Fruit fly (Drosophila melanogaster): ENCODE data around the gene CG15601.
A peak's percentile ranks its signal among the peaks of the same experiment; 100 is the strongest.

Gene CG15601

DNA sequence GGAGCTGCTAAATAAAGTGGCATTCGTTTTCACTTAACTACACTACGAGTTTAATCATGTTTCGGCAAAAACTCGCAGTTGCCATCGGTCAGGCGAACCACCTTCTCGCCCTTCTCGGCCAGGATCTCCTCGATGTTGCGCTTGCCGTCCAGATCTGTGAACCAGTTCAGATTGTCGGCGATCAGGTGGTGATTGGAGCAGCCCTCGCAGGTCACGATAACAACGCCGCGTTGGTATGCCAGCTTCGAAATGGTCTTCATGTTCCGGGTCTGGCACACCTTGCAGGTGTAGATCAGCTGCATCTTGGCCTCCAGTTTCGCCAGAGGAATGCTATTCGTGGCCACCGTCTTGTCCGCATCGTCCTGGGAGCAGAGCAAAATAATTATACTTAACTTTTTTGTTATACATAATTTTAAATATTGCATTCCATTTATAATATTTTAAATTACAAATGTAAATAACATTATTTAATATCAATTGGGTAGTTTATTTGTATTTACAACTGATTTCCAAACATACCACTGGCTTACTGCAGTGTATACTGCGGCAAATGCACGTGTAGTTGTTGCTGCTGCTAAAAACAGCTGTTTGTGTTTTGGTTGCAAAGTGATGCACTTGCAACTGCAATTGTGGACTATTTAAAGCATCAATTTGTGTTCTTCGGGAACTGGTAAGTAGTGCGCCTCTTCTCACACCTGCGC is 22.9 kb downstream of the CG15601 start:
- TF ChIP-seq noc (tag; optimal IDR thresholded peaks at IDR 0.05): no peak

DNA sequence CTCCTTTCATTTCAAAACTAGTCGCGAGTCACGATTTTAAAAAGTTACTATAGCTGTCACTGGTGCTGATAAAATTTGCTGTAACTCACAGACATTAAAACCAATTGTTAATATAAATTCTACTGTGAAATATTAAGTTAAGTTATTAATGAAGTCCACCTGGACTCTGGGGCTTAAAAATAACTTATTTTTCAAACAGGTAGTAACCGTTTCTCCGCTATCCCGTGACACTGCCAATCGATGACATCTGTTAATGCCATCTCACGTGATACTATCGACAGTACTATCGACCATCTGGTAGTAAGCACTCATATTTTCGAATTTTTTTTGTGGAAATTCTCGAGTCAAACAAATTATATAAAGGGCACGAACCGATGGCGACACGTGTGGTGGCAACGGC is 23.5 kb downstream of the CG15601 start, which contains the start of the genes CG12379 and MagR:
TSS of gene CG12379 (minus strand) at position 2 of the 400 bp plus-strand sequence.
TSS of gene MagR (plus strand) at position 276 of the 400 bp plus-strand sequence.
- TF ChIP-seq noc (tag; optimal IDR thresholded peaks at IDR 0.05): peak; percentile 76

DNA sequence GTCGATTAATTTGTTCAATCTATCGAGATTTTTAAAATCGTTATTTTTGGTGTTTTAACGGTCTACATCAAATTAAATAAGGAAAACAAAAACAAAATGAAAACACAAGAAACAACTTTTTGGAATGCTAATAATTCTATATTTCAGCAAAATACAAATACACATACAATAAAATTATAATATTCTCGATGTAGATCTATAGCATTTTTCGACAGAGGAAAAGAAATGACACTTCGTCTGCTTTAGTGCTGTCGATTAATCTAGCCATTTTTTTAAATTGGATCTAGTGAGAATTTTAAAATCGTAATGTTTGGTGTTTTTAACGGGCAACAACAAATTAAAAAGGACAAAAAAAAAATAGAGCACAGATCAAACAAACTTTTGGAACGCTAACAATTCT is 26.7 kb downstream of the CG15601 start, which contains the start of gene Arp6:
TSS of gene Arp6 (minus strand) at position 11 of the 400 bp plus-strand sequence.
- no peak for TF ChIP-seq noc (tag; optimal IDR thresholded peaks at IDR 0.05)

DNA sequence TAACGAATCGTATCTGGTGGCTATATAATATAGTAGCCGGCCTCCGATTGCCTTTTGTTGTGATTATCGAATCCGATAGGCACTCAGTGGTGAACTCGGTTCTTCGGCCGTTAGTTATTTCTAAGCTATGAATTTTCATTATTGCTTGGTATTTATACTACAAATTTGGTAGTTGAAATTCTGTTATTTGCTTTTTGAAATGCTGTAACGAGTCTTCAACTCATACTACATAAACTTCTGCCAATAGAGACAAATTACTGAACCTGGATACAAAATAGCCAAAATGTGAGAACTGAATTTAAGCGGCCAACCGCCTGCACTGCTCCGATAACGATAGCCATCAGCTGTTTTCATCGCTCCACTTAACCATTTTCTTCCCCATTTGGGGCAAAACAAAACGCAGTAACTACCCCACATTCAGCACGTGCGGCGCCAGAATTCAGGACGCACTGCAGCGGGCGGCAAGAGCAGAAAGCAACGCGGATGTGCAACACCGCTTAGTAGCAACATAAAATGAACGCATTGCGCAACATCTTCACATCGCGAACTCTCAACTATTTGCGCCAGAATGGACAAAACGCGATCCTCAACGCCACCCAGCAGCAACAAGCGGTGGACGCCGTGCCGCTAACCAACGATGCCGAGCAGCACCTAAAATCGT is 28.6 kb downstream of the CG15601 start, which contains the start of the genes CG11679 and CG8206:
TSS of gene CG11679 (minus strand) at position 65 of the 661 bp plus-strand sequence.
TSS of gene CG8206 (plus strand) at position 341 of the 661 bp plus-strand sequence.
- TF ChIP-seq noc (tag; optimal IDR thresholded peaks at IDR 0.05): peak; percentile 63

DNA sequence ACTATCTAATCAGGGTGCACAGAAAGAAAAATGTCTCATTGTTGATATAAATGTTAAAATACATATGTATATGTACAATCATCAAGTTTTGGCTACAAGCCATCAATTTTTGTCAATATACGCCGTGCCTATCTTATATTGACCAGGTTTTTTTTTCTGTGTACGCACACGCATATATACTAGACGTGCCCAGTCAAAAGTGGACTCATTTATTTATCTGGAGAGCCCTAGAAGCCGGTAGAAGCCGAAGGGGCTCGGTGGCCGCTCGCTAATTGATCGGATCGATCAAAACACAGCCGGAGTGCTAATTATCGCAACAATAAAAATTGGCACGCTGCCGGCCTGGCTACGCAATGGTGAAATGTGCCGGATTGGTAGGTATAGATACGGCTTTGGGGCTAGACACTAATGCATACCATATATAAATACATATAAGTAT is 29.9 kb downstream of the CG15601 start:
- TF ChIP-seq noc (tag; optimal IDR thresholded peaks at IDR 0.05): peak; percentile 91

DNA sequence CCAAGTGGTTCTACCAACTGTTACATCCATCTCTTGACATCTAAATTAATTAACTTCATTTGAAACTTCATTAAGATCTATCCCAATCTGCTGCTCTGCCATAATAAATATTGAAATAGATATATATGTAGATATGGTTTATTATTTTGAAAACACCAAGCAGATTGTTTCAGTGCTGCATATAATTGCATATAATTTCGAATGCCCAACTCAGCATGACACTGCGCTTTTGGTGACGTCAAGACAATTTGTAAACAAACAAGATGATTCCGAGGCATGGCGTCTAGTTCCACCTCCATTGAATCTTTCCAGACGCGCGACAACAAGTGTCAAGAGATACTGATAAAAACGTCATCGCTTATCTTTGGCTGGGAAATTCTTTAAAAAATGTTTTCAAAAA is 30.4 kb downstream of the CG15601 start:
- TF ChIP-seq noc (tag; optimal IDR thresholded peaks at IDR 0.05): peak; percentile 25

DNA sequence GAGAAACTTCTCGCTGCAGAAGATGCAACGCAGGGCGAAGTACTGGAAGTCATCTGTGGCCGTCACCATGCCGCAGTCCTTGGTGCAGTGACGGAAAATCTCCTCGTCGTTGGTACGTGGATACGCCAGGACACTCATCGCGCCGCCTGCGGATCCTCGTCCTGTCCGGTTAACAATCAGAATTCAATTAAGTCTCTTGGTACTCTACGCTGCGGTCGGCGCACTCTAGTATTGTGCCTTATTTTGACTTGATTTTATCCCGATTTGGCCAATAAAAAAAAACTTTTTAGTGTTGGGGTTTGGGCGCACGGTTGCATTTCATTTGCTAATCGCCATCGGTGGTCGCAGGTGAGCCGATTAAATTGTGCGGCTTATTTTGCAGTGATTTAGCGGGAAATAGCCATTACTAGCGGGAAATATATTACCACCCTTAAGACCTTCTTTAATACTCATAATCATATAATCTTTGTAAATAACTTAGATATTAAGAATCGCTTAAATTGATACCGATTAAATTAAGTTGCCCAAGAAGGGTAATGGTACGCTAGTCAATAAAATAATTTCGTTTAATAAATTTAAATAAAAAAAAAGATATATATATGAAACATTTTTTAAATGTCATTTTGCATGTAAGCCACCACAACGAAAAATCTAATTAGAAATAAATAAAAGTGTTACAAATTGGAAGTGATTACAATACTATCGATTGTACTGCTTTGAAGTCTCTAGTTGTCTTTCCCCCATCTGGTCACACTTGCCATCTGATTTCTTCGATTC is 35.6 kb downstream of the CG15601 start, which contains the start of the genes CG8944 and CCT6:
TSS of gene CG8944 (minus strand) at position 327 of the 777 bp plus-strand sequence.
TSS of gene CCT6 (plus strand) at position 744 of the 777 bp plus-strand sequence.
- no peak for TF ChIP-seq noc (tag; optimal IDR thresholded peaks at IDR 0.05)

DNA sequence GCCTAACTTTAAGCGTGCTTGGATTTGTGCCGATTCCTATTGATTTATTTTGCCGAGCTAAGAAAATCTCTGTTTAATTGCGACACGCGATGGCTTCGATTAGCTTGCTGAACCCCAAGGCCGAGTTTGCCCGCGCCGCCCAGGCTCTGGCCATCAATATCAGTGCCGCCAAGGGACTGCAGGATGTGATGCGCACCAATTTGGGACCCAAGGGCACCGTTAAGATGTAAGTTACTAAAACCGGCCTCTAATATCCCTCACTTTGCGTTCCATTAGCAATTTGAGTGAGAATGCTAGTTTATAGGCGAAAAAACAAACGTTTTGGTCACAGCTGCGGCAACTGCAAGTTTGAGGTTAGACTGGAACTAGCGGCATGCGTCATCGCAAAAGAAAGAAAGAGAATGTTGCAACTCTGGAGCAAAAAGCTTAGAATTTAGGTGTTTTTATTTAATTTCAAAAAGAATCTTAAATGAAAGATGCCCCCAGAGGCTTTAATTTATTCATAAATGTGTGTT is 36.3 kb downstream of the CG15601 start:
- no peak for TF ChIP-seq noc (tag; optimal IDR thresholded peaks at IDR 0.05)

DNA sequence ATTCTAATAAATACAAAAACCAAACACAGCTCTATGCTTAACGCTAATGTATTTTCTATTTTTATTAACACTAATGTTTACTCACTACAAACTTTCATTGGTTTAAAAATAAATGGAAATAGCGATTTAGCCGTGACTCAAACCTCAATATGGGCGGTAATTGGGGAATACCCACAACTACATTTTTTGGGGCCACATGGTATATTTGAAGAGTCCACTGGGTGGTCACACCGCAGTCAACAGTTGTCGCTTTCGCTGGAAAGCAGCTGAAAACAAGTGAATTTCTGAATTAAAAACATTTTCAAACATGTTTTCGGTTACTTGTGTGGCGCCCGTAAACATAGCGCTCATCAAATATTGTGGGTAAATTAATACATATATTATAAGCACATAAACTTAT is 38.5 kb downstream of the CG15601 start, which contains the start of gene Mvd:
TSS of gene Mvd (plus strand) at position 222 of the 400 bp plus-strand sequence.
- no peak for TF ChIP-seq noc (tag; optimal IDR thresholded peaks at IDR 0.05)

DNA sequence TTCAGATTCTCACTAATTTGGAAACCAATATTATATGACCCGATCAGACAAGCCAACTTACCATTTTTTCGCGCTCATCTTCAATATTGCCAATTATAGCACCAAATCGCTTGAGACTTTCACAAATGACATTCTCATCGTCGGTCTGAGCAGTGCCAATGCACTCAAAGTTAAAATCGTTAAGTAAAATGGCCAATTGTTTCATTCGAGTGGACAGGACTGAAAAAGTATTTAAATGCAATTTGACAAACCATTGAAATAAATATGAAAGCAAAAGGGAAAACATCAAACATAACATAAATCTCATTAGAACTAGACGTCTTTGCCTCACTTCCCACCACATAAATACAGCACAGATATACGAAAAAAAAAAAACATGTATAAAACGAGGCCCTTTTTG is 45.6 kb downstream of the CG15601 start, which contains the start of gene CG8260:
TSS of gene CG8260 (plus strand) at position 301 of the 400 bp plus-strand sequence.
- no peak for TF ChIP-seq noc (tag; optimal IDR thresholded peaks at IDR 0.05)

DNA sequence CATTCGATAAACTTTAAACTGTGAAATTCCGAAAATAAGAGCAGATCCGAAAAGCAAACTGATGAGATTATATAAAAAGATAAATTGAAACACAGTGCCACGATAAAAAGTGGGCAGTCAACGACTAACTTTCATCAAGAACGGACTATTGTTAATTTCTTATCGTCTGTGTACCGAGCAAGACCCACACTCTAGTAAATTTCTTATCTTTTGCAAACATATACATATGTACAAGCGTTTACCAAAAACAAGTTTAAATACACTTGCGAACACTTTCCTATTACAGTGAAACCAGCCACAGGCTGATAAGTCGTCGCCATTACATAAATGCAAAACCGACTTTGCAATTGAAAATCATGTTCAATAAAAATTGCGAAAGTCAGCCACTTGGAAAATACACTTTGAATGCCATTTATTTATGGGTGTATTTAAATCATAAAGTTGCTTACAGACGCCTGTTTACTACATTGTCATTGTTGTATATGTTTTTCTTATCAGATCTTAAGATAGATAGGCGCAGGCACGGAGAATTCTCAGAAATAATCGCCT is 48.3 kb downstream of the CG15601 start:
- peak; percentile 56 for TF ChIP-seq noc (tag; optimal IDR thresholded peaks at IDR 0.05)

DNA sequence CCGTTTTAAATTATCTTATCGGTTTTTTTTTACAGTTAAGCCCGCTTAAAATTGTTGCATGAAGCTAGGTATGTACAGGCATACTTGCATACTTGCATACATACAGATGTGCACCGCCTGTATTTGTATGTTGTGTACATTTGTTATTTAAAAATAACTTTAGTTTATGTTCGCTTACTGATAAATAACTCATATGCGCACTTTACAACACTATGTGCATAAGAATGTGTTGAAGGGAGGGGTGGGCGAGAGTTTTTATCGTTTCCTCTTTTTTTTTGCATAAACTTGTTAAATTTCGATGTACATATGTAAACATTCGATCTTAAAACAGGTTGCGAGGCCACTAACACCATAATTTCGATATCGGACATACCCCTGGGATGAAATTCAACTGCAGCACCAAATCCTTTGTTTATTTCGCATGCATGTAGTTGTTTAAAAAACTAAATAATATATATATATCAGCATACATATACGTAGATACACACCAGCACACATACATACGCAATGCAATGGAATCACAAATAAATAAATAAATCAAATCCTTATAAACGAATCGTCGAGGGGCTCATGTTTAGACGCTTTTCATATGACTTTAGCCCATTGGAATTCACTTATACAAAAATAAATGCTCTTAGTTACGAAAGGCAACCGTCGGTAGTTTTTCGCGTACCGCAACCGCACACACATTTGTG is 49.5 kb downstream of the CG15601 start:
- no peak for TF ChIP-seq noc (tag; optimal IDR thresholded peaks at IDR 0.05)

DNA sequence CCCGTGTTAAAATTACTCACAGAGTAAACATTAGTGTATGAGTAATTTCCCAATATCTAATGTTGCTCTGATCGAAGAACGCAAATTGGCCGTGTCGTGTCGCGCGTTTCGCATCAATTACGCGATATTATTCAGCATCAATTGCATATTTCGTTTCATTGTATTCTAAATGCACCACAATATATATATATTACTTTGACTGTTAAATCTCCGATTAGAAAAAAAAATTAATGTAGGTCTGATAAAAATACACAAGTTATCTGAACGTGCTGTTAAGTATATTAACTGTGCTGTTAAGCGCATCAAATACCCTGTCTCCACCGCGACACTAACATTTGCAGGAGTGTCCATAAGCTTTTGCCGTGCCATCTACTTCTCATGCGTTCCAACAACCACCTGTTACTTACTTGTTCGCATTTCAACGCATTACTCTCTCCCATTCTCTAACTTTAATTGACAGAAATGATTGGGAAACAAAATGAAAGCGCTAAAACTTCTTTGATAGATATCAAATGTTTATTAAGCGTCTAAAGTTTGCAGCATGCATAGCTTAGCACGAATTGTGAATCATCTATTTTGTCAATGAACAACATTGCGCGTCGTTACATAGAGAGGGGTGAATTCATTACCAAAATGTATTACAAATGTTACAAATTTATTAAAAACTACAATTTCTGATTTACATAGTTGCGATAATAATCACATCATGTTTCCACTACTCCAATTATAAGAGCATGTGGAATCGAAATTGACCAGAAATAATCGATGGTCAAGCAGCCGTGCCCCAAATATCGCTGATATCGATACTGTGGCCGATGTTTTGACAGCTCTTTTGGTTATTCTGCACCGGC is 50.2 kb downstream of the CG15601 start, which contains the start of the genes Graf and mRpL3:
TSS of gene Graf (minus strand) at position 287 of the 851 bp plus-strand sequence.
TSS of gene mRpL3 (plus strand) at position 802 of the 851 bp plus-strand sequence.
- no peak for TF ChIP-seq noc (tag; optimal IDR thresholded peaks at IDR 0.05)

Measured in whole organism, larva.